Fruit fly (Drosophila melanogaster) whole organism, embryonic: ENCODE measurements around the gene CG34026.
A peak's percentile ranks its signal among the peaks of the same experiment; 100 is the strongest.

ENCODE experiments used
- Atf6 ChIP-seq: fragments of 200-800 bp; sonication (Bioruptor generic); IDR thresholded peaks from 2 replicates; pipeline ENCODE4 v1.3.6; 2022; ENCODE audit warnings: missing biosample characterization, missing genetic modification characterization
- Bteb2 ChIP-seq: fragments of 200-800 bp; sonication (Bioruptor generic); optimal IDR thresholded peaks from 2 replicates; lab custom pipeline; 2016; ENCODE audit warnings: missing biosample characterization, missing genetic modification characterization
- CG11247 ChIP-seq: fragments of 200-800 bp; sonication (Bioruptor generic); IDR thresholded peaks from 2 replicates; pipeline ENCODE4 v1.3.6; 2022; ENCODE audit warnings: missing biosample characterization, missing genetic modification characterization
- CG11560 ChIP-seq: fragments of 200-800 bp; sonication (Bioruptor generic); IDR thresholded peaks from 3 replicates; pipeline ENCODE4 v1.3.6; 2022; ENCODE audit warnings: missing biosample characterization, missing genetic modification characterization
- CG12071 ChIP-seq: fragments of 200-800 bp; sonication (Bioruptor generic); optimal IDR thresholded peaks from 3 replicates; lab custom pipeline; 2018; ENCODE audit warnings: missing biosample characterization, mild to moderate bottlenecking, missing genetic modification characterization
- CG12104 ChIP-seq: fragments of 200-800 bp; sonication (Bioruptor generic); optimal IDR thresholded peaks from 3 replicates; lab custom pipeline; 2016; ENCODE audit warnings: missing biosample characterization, missing genetic modification characterization
- CG12236 ChIP-seq: fragments of 200-800 bp; sonication (Bioruptor generic); optimal IDR thresholded peaks from 2 replicates; lab custom pipeline; 2016; ENCODE audit warnings: missing biosample characterization, missing genetic modification characterization
- CG1233 ChIP-seq: fragments of 200-800 bp; sonication (Bioruptor generic); optimal IDR thresholded peaks from 4 replicates; lab custom pipeline; 2018; ENCODE audit warnings: missing biosample characterization, mild to moderate bottlenecking, missing genetic modification characterization
- CG13624 ChIP-seq: fragments of 200-800 bp; sonication (Bioruptor generic); optimal IDR thresholded peaks from 2 replicates; lab custom pipeline; 2016; ENCODE audit warnings: missing biosample characterization, missing genetic modification characterization
- CG13775 ChIP-seq: fragments of 200-800 bp; sonication (Bioruptor generic); optimal IDR thresholded peaks from 3 replicates; lab custom pipeline; 2017; ENCODE audit warnings: missing biosample characterization, mild to moderate bottlenecking, missing genetic modification characterization
- CG14667 ChIP-seq: fragments of 200-800 bp; sonication (Bioruptor generic); IDR thresholded peaks from 2 replicates; pipeline ENCODE4 v1.3.6; 2022; ENCODE audit warnings: missing biosample characterization, missing genetic modification characterization
- CG15601 ChIP-seq: fragments of 200-800 bp; sonication (Bioruptor generic); optimal IDR thresholded peaks from 3 replicates; lab custom pipeline; 2019; ENCODE audit warnings: missing biosample characterization, mild to moderate bottlenecking, missing genetic modification characterization, moderate library complexity
- CG17359 ChIP-seq: fragments of 200-800 bp; sonication (Bioruptor generic); optimal IDR thresholded peaks from 3 replicates; lab custom pipeline; 2018; ENCODE audit warnings: missing biosample characterization, mild to moderate bottlenecking, missing genetic modification characterization, moderate library complexity
- CG17568 ChIP-seq: fragments of 200-800 bp; sonication (Bioruptor generic); optimal IDR thresholded peaks from 2 replicates; lab custom pipeline; 2018; ENCODE audit warnings: missing biosample characterization, mild to moderate bottlenecking, missing genetic modification characterization, moderate library complexity
- CG1792 ChIP-seq: fragments of 200-800 bp; sonication (Bioruptor generic); optimal IDR thresholded peaks from 2 replicates; lab custom pipeline; 2016; ENCODE audit warnings: missing biosample characterization, missing genetic modification characterization
- CG30020 ChIP-seq: fragments of 200-800 bp; optimal IDR thresholded peaks from 2 replicates; lab custom pipeline; 2019; ENCODE audit warnings: missing biosample characterization, mild to moderate bottlenecking, missing genetic modification characterization, moderate library complexity
- CG3163 ChIP-seq: fragments of 200-800 bp; sonication (Bioruptor generic); optimal IDR thresholded peaks from 3 replicates; lab custom pipeline; 2016; ENCODE audit warnings: missing biosample characterization, missing genetic modification characterization
- CG32767 ChIP-seq: fragments of 200-800 bp; sonication (Bioruptor generic); IDR thresholded peaks from 2 replicates; pipeline ENCODE4 v1.3.6; 2022; ENCODE audit warnings: missing biosample characterization, missing genetic modification characterization
- CG3995 ChIP-seq: fragments of 200-800 bp; sonication (Bioruptor generic); optimal IDR thresholded peaks from 3 replicates; lab custom pipeline; 2016; ENCODE audit warnings: missing biosample characterization, missing genetic modification characterization
- CG6654 ChIP-seq: fragments of 200-800 bp; sonication (Bioruptor generic); optimal IDR thresholded peaks from 2 replicates; lab custom pipeline; 2017; ENCODE audit warnings: missing biosample characterization, mild to moderate bottlenecking, missing genetic modification characterization
- CG6791 ChIP-seq: fragments of 200-800 bp; sonication (Bioruptor generic); IDR thresholded peaks from 3 replicates; pipeline ENCODE4 v1.3.6; 2022; ENCODE audit warnings: missing biosample characterization, missing genetic modification characterization; ENCODE audit not compliant: partially characterized antibody
- CG7271 ChIP-seq: fragments of 200-800 bp; sonication (Bioruptor generic); optimal IDR thresholded peaks from 2 replicates; lab custom pipeline; 2018; ENCODE audit warnings: missing biosample characterization, mild to moderate bottlenecking, missing genetic modification characterization, moderate library complexity
- CG7357 ChIP-seq: fragments of 200-800 bp; sonication (Bioruptor generic); IDR thresholded peaks from 3 replicates; pipeline ENCODE4 v1.3.6; 2022; ENCODE audit warnings: missing biosample characterization, missing genetic modification characterization
- CG7745 ChIP-seq: fragments of 200-800 bp; sonication (Bioruptor generic); optimal IDR thresholded peaks from 2 replicates; lab custom pipeline; 2018; ENCODE audit warnings: missing biosample characterization, mild to moderate bottlenecking, missing genetic modification characterization, moderate library complexity
- Dad ChIP-seq: fragments of 200-800 bp; sonication (Bioruptor generic); optimal IDR thresholded peaks from 3 replicates; lab custom pipeline; 2016; ENCODE audit warnings: missing biosample characterization, missing genetic modification characterization
- Fer2 ChIP-seq: fragments of 200-800 bp; sonication (Bioruptor generic); optimal IDR thresholded peaks from 2 replicates; lab custom pipeline; 2018; ENCODE audit warnings: missing biosample characterization, mild to moderate bottlenecking, missing genetic modification characterization, moderate library complexity
- HLHmδ ChIP-seq: fragments of 200-800 bp; sonication (Bioruptor generic); optimal IDR thresholded peaks from 2 replicates; lab custom pipeline; 2018; ENCODE audit warnings: missing biosample characterization, mild to moderate bottlenecking, missing genetic modification characterization, moderate library complexity
- Med ChIP-seq: fragments of 200-800 bp; sonication (Bioruptor generic); peaks from one replicate; lab custom pipeline; 2016; ENCODE audit warnings: missing biosample characterization, missing genetic modification characterization, mild to moderate bottlenecking, inconsistent platforms, moderate library complexity
- Poxn ChIP-seq: fragments of 200-800 bp; sonication (Bioruptor generic); IDR thresholded peaks from 2 replicates; pipeline ENCODE4 v1.3.6; 2022; ENCODE audit warnings: missing biosample characterization, missing genetic modification characterization
- Ravus ChIP-seq: fragments of 200-800 bp; sonication (Bioruptor generic); IDR thresholded peaks from 2 replicates; pipeline ENCODE4 v1.3.6; 2022; ENCODE audit warnings: missing biosample characterization, missing genetic modification characterization
- corto ChIP-seq: fragments of 200-800 bp; sonication (Bioruptor generic); optimal IDR thresholded peaks from 2 replicates; lab custom pipeline; 2016; ENCODE audit warnings: missing biosample characterization, mild to moderate bottlenecking, missing genetic modification characterization, moderate library complexity
- crp ChIP-seq, 2 experiments: fragments of 200-800 bp; sonication (Bioruptor generic); optimal IDR thresholded peaks; 2 replicates in 1 of 2; 3 replicates in 1 of 2; lab custom pipeline; 2017; ENCODE audit warnings: missing biosample characterization in 2 of 2, missing genetic modification characterization in 2 of 2, mild to moderate bottlenecking in 1 of 2, moderate library complexity in 1 of 2
- esg ChIP-seq: fragments of 200-800 bp; sonication (Bioruptor generic); conservative IDR thresholded peaks from 2 replicates; pipeline ENCODE4 v1.3.6; 2022; ENCODE audit warnings: missing biosample characterization, missing genetic modification characterization
- eve ChIP-seq, 2 experiments: fragments of >200 bp; optimal IDR thresholded peaks; 2 replicates each; lab custom pipeline; 2017; ENCODE audit warnings: missing biosample characterization in 2 of 2, missing genetic modification characterization in 2 of 2
- exex ChIP-seq: fragments of 200-800 bp; sonication (Bioruptor generic); optimal IDR thresholded peaks from 4 replicates; lab custom pipeline; 2018; ENCODE audit warnings: missing biosample characterization, mild to moderate bottlenecking, missing genetic modification characterization, moderate library complexity
- gcm ChIP-seq: fragments of 200-800 bp; sonication (Bioruptor generic); optimal IDR thresholded peaks from 2 replicates; lab custom pipeline; 2019; ENCODE audit warnings: missing biosample characterization, mild to moderate bottlenecking, missing genetic modification characterization, moderate library complexity
- hb ChIP-seq: fragments of 200-800 bp; sonication (Bioruptor generic); IDR thresholded peaks from 3 replicates; pipeline ENCODE4 v1.3.6; 2022; ENCODE audit warnings: missing biosample characterization, missing genetic modification characterization; ENCODE audit not compliant: partially characterized antibody
- odd ChIP-seq: fragments of 200-800 bp; sonication (Bioruptor generic); optimal IDR thresholded peaks from 2 replicates; lab custom pipeline; 2017; ENCODE audit warnings: missing biosample characterization, mild to moderate bottlenecking, missing genetic modification characterization
- p53 ChIP-seq: fragments of 200-800 bp; sonication (Bioruptor generic); optimal IDR thresholded peaks from 2 replicates; lab custom pipeline; 2016; ENCODE audit warnings: missing biosample characterization, missing genetic modification characterization
- scrt ChIP-seq: fragments of 200-800 bp; sonication (Bioruptor generic); optimal IDR thresholded peaks from 2 replicates; lab custom pipeline; 2018; ENCODE audit warnings: missing biosample characterization, mild to moderate bottlenecking, missing genetic modification characterization, moderate library complexity
- sens ChIP-seq: fragments of 200-800 bp; sonication (Bioruptor generic); peaks from one replicate; lab custom pipeline; 2016; ENCODE audit warnings: missing biosample characterization, missing genetic modification characterization
- sim ChIP-seq: fragments of 200-800 bp; sonication (Bioruptor generic); IDR thresholded peaks from 2 replicates; pipeline ENCODE4 v1.3.6; 2022; ENCODE audit warnings: missing biosample characterization, missing genetic modification characterization
- stc ChIP-seq: fragments of 200-800 bp; sonication (Bioruptor generic); IDR thresholded peaks from 2 replicates; pipeline ENCODE4 v1.3.6; 2022; ENCODE audit warnings: missing biosample characterization, missing genetic modification characterization
- stwl ChIP-seq: fragments of 200-800 bp; sonication (Bioruptor generic); optimal IDR thresholded peaks from 3 replicates; lab custom pipeline; 2018; ENCODE audit warnings: missing biosample characterization, mild to moderate bottlenecking, missing genetic modification characterization, moderate library complexity
- trh ChIP-seq: fragments of 200-800 bp; sonication (Bioruptor generic); optimal IDR thresholded peaks from 2 replicates; lab custom pipeline; 2016; ENCODE audit warnings: missing biosample characterization, missing genetic modification characterization
- ttk ChIP-seq: fragments of 200-800 bp; sonication (Bioruptor generic); IDR thresholded peaks from 2 replicates; pipeline ENCODE4 v2.1.2; 2022; ENCODE audit warnings: missing biosample characterization, missing genetic modification characterization
- tup ChIP-seq: fragments of 200-800 bp; sonication (Bioruptor generic); optimal IDR thresholded peaks from 2 replicates; lab custom pipeline; 2016; ENCODE audit warnings: missing biosample characterization, mild to moderate bottlenecking, missing genetic modification characterization, moderate library complexity
- twi ChIP-seq: fragments of 200-800 bp; optimal IDR thresholded peaks from 2 replicates; lab custom pipeline; 2019; ENCODE audit warnings: missing biosample characterization, mild to moderate bottlenecking, missing genetic modification characterization, moderate library complexity
- usp ChIP-seq: fragments of >200 bp; optimal IDR thresholded peaks from 2 replicates; lab custom pipeline; 2017; ENCODE audit warnings: missing biosample characterization, missing genetic modification characterization
- zen ChIP-seq: fragments of 200-800 bp; sonication (Bioruptor generic); optimal IDR thresholded peaks from 3 replicates; lab custom pipeline; 2018; ENCODE audit warnings: missing biosample characterization, mild to moderate bottlenecking, missing genetic modification characterization, moderate library complexity

The CG34026 gene

dm6 chrX:9554346-9554808 lies 20.8 kb downstream of the CG34026 start, which contains the start of gene RpS28b (continued):
- TF ChIP-seq CG13624 (GFP tag; lab: Kevin White, UChicago): peak; percentile 85
- peak; percentile 88 for TF ChIP-seq sim (GFP tag; lab: Robert Waterston, UW)
- peak; percentile 90 for TF ChIP-seq ttk (GFP tag; lab: Robert Waterston, UW)
- TF ChIP-seq CG7357 (GFP tag; lab: Robert Waterston, UW): peak; percentile 53; the same call in 2 of the 3 replicates
- TF ChIP-seq CG11247 (GFP tag; lab: Robert Waterston, UW): peak; percentile 95
- TF ChIP-seq CG7745: no peak
- TF ChIP-seq Atf6 (GFP tag; lab: Robert Waterston, UW): peak; percentile 80
- peak; percentile 85 for TF ChIP-seq CG14667 (GFP tag; lab: Robert Waterston, UW)
- peak; percentile 95 for TF ChIP-seq sens (GFP tag; lab: Kevin White, UChicago)
- TF ChIP-seq HLHmδ (GFP tag; lab: Kevin White, UChicago): peak; percentile 100
- peak; percentile 33; the same call in 1 of the 2 replicates for TF ChIP-seq Poxn (GFP tag; lab: Robert Waterston, UW)
- peak; percentile 80 for TF ChIP-seq CG6654
- TF ChIP-seq exex (tag; lab: Kevin White, UChicago): peak; percentile 43
- TF ChIP-seq corto: no peak
- TF ChIP-seq hb: peak; percentile 69
- peak; percentile 58 for TF ChIP-seq zen (tag; lab: Kevin White, UChicago)
- peak; percentile 78 for TF ChIP-seq trh (GFP tag; lab: Kevin White, UChicago)
- peak; percentile 76 for TF ChIP-seq gcm (GFP tag; lab: Kevin White, UChicago)
- peak; percentile 93 for TF ChIP-seq CG13775
- TF ChIP-seq stc (GFP tag; lab: Robert Waterston, UW): peak; percentile 81
- TF ChIP-seq Bteb2: peak; percentile 64
- no peak for TF ChIP-seq CG17568 (GFP tag; lab: Kevin White, UChicago)
- TF ChIP-seq CG7271 (tag; lab: Kevin White, UChicago): peak; percentile 82
- peak; percentile 44; the same call in 1 of the 2 replicates for TF ChIP-seq esg (GFP tag; lab: Robert Waterston, UW)
- peak in 1 of 2 experiments; percentile 56 for TF ChIP-seq crp (GFP tag; optimal IDR thresholded peaks at IDR 0.05; lab: Kevin White, UChicago)
- peak; percentile 79 for TF ChIP-seq CG3163 (GFP tag; lab: Kevin White, UChicago)
- peak; percentile 63; the same call in 2 of the 3 replicates for TF ChIP-seq CG11560 (tag; lab: Robert Waterston, UW)
- peak; percentile 76 for TF ChIP-seq CG12104 (GFP tag; lab: Kevin White, UChicago)
- peak; percentile 26 for TF ChIP-seq CG30020
- no peak for TF ChIP-seq eve (GFP tag; optimal IDR thresholded peaks at IDR 0.05; lab: Kevin White, UChicago)
- TF ChIP-seq Med (GFP tag; lab: Kevin White, UChicago): peak; percentile 99
- peak; percentile 61 for TF ChIP-seq CG32767 (GFP tag; lab: Robert Waterston, UW)
- peak; percentile 91 for TF ChIP-seq odd (GFP tag; lab: Kevin White, UChicago)
- peak; percentile 94 for TF ChIP-seq CG1233 (GFP tag; lab: Kevin White, UChicago)
- TF ChIP-seq Fer2 (tag; lab: Kevin White, UChicago): peak; percentile 83
- peak; percentile 75 for TF ChIP-seq CG12236 (GFP tag; lab: Kevin White, UChicago)
- peak; percentile 86 for TF ChIP-seq scrt
- peak; percentile 87 for TF ChIP-seq Dad (GFP tag; lab: Kevin White, UChicago)
- peak; percentile 84 for TF ChIP-seq p53 (GFP tag; lab: Kevin White, UChicago)
- peak; percentile 46 for TF ChIP-seq tup (GFP tag; lab: Kevin White, UChicago)
- peak; percentile 88 for TF ChIP-seq CG17359 (tag; lab: Kevin White, UChicago)
- peak; percentile 71 for TF ChIP-seq CG3995 (GFP tag; lab: Kevin White, UChicago)
- no peak for TF ChIP-seq stwl (tag; lab: Kevin White, UChicago)
- no peak for TF ChIP-seq usp
- TF ChIP-seq Ravus: no peak; the same call in 1 of the 2 replicates
- TF ChIP-seq CG1792 (GFP tag; lab: Kevin White, UChicago): peak; percentile 87
- peak; percentile 89 for TF ChIP-seq CG6791 (GFP tag; lab: Robert Waterston, UW)
- TF ChIP-seq twi (tag; lab: Kevin White, UChicago): peak; percentile 59
- peak; percentile 76 for TF ChIP-seq CG15601 (tag; lab: Kevin White, UChicago)
- peak; percentile 95 for TF ChIP-seq CG12071 (GFP tag; lab: Kevin White, UChicago)
